Worm (Caenorhabditis elegans): ENCODE data around the gene cest-16.

The cest-16 gene

ce11 chrX:6256430-6256829, 43.3 kb upstream of the cest-16 start:
- TF ChIP-seq crh-2 (tag; optimal IDR thresholded peaks at IDR 0.05) (peak; percentile 25), nhr-12 (tag; optimal IDR thresholded peaks at IDR 0.05) (no peak), sma-3 (GFP tag; optimal IDR thresholded peaks at IDR 0.05) (peak; percentile 28), nhr-129 (tag; optimal IDR thresholded peaks at IDR 0.05) (peak; percentile 57), nhr-11 (tag; optimal IDR thresholded peaks at IDR 0.05) (no peak), unc-62 (GFP tag; optimal IDR thresholded peaks at IDR 0.05) (no peak), nhr-21 (tag; optimal IDR thresholded peaks at IDR 0.05) (no peak), F13H6.1 (tag; optimal IDR thresholded peaks at IDR 0.05) (peak; percentile 32), sma-9 (GFP tag; optimal IDR thresholded peaks at IDR 0.05) (peak; percentile 80), sma-9 (tag; optimal IDR thresholded peaks at IDR 0.05) (no peak), ztf-11 (tag; optimal IDR thresholded peaks at IDR 0.05) (no peak), dmd-4 (tag; optimal IDR thresholded peaks at IDR 0.05) (no peak)

ce11 chrX:6256969-6257368, 42.8 kb upstream of the cest-16 start:
- peak; percentile 33 for TF ChIP-seq sma-9 (GFP tag; optimal IDR thresholded peaks at IDR 0.05)
- no peak for TF ChIP-seq sma-9 (tag; optimal IDR thresholded peaks at IDR 0.05)
- no peak for TF ChIP-seq C34F6.9 (tag; optimal IDR thresholded peaks at IDR 0.05)

ce11 chrX:6258409-6258808, 41.3 kb upstream of the cest-16 start:
- TF ChIP-seq ceh-82 (tag; optimal IDR thresholded peaks at IDR 0.05) (no peak), gmeb-1 (tag; optimal IDR thresholded peaks at IDR 0.05) (no peak), skn-1 (tag; optimal IDR thresholded peaks at IDR 0.05) (no peak), ceh-16 (tag; optimal IDR thresholded peaks at IDR 0.05) (no peak), sma-9 (GFP tag; optimal IDR thresholded peaks at IDR 0.05) (no peak), sma-9 (tag; optimal IDR thresholded peaks at IDR 0.05) (no peak), nhr-25 (tag; optimal IDR thresholded peaks at IDR 0.05) (peak; percentile 57), nhr-77 (tag; optimal IDR thresholded peaks at IDR 0.05) (no peak), F13H6.1 (tag; optimal IDR thresholded peaks at IDR 0.05) (no peak), nhr-129 (tag; optimal IDR thresholded peaks at IDR 0.05) (peak; percentile 10)

- TF ChIP-seq nhr-129 (tag; optimal IDR thresholded peaks at IDR 0.05), result peak; percentile 10
- TF ChIP-seq lsy-2 (tag; optimal IDR thresholded peaks at IDR 0.05), result peak in 1 of 2 experiments; percentile 26
- TF ChIP-seq ztf-4 (tag; optimal IDR thresholded peaks at IDR 0.05), result no peak
- TF ChIP-seq sma-9 (GFP tag; optimal IDR thresholded peaks at IDR 0.05), result peak; percentile 18
- TF ChIP-seq sma-9 (tag; optimal IDR thresholded peaks at IDR 0.05), result no peak
Measured at ce11 chrX:6259081-6259480, 40.7 kb upstream of the cest-16 start.

ce11 chrX:6263194-6263698, 36.5 kb upstream of the cest-16 start, which contains the start of gene W05H9.4:
Gene W05H9.4 (plus strand): TSS chrX:6263648.
- TF ChIP-seq ceh-16 (tag; optimal IDR thresholded peaks at IDR 0.05) (peak; percentile 32), ztf-4 (tag; optimal IDR thresholded peaks at IDR 0.05) (no peak), nhr-129 (tag; optimal IDR thresholded peaks at IDR 0.05) (peak; percentile 17), nhr-77 (tag; optimal IDR thresholded peaks at IDR 0.05) (no peak), unc-55 (GFP tag; optimal IDR thresholded peaks at IDR 0.05) (peak; percentile 64), lsy-2 (tag; optimal IDR thresholded peaks at IDR 0.05) (peak in 1 of 2 experiments; percentile 55), elt-1 (tag; optimal IDR thresholded peaks at IDR 0.05) (no peak), mab-5 (tag; optimal IDR thresholded peaks at IDR 0.05) (peak; percentile 23), crh-2 (tag; optimal IDR thresholded peaks at IDR 0.05) (peak; percentile 43), mdl-1 (tag; optimal IDR thresholded peaks at IDR 0.05) (peak in 1 of 2 experiments; percentile 10), aly-2 (tag; optimal IDR thresholded peaks at IDR 0.05) (no peak), C34F6.9 (tag; optimal IDR thresholded peaks at IDR 0.05) (peak; percentile 59), sma-9 (GFP tag; optimal IDR thresholded peaks at IDR 0.05) (peak; percentile 34), sma-9 (tag; optimal IDR thresholded peaks at IDR 0.05) (no peak)

- TF ChIP-seq F13H6.1 (tag; optimal IDR thresholded peaks at IDR 0.05), result no peak
Measured at ce11 chrX:6266739-6267138, 33.0 kb upstream of the cest-16 start, which contains the start of gene W05H9.2. Gene W05H9.2 (plus strand): TSS chrX:6267039.

- TF ChIP-seq R02D3.7 (tag; optimal IDR thresholded peaks at IDR 0.05) (no peak), mbf-1 (tag; optimal IDR thresholded peaks at IDR 0.05) (no peak), sma-9 (GFP tag; optimal IDR thresholded peaks at IDR 0.05) (peak; percentile 55), sma-9 (tag; optimal IDR thresholded peaks at IDR 0.05) (no peak), nhr-129 (tag; optimal IDR thresholded peaks at IDR 0.05) (peak; percentile 2), ceh-82 (tag; optimal IDR thresholded peaks at IDR 0.05) (no peak), skn-1 (tag; optimal IDR thresholded peaks at IDR 0.05) (peak; percentile 83), ceh-16 (tag; optimal IDR thresholded peaks at IDR 0.05) (no peak), dmd-4 (tag; optimal IDR thresholded peaks at IDR 0.05) (no peak), ztf-1 (GFP tag; conservative IDR thresholded peaks at IDR 0.05) (no peak), elt-3 (tag; optimal IDR thresholded peaks at IDR 0.05) (no peak), nhr-10 (tag; optimal IDR thresholded peaks at IDR 0.05) (no peak), nhr-21 (tag; optimal IDR thresholded peaks at IDR 0.05) (no peak), mab-5 (tag; optimal IDR thresholded peaks at IDR 0.05) (no peak), nhr-77 (tag; optimal IDR thresholded peaks at IDR 0.05) (no peak), C34F6.9 (tag; optimal IDR thresholded peaks at IDR 0.05) (no peak), snpc-4 (tag; optimal IDR thresholded peaks at IDR 0.05) (no peak), peb-1 (tag; optimal IDR thresholded peaks at IDR 0.05) (no peak), sem-4 (tag; optimal IDR thresholded peaks at IDR 0.05) (no peak), lin-39 (tag; optimal IDR thresholded peaks at IDR 0.05) (no peak), gmeb-1 (tag; optimal IDR thresholded peaks at IDR 0.05) (peak; percentile 11), ztf-4 (tag; optimal IDR thresholded peaks at IDR 0.05) (no peak), ztf-11 (tag; optimal IDR thresholded peaks at IDR 0.05) (no peak), egl-27 (tag; optimal IDR thresholded peaks at IDR 0.05) (no peak), unc-39 (tag; optimal IDR thresholded peaks at IDR 0.05) (no peak), ZK546.5 (tag; optimal IDR thresholded peaks at IDR 0.05) (no peak), unc-55 (GFP tag; optimal IDR thresholded peaks at IDR 0.05) (no peak)
Measured at ce11 chrX:6271718-6272117, 28.0 kb upstream of the cest-16 start, which contains the start of gene lro-1. Gene lro-1 (plus strand): TSS chrX:6272089.

All from whole organism, L2 larva.